Fruit fly (Drosophila melanogaster) whole organism, wandering third instar larva: Measurements from ENCODE around the gene U4-U6-60K.

Source experiments
- CrebA ChIP-seq: fragments of 200-800 bp; sonication (Bioruptor generic); optimal IDR thresholded peaks from 2 replicates; lab custom pipeline; 2016; ENCODE audit warnings: missing biosample characterization, mild to moderate bottlenecking, missing genetic modification characterization, borderline replicate concordance
- Dfd ChIP-seq: fragments of >200 bp; optimal IDR thresholded peaks from 2 replicates; lab custom pipeline; 2017; ENCODE audit warnings: missing biosample characterization, missing genetic modification characterization
- Hr78 ChIP-seq: fragments of >200 bp; optimal IDR thresholded peaks from 2 replicates; lab custom pipeline; 2017; ENCODE audit warnings: missing biosample characterization, missing genetic modification characterization
- OdsH ChIP-seq: fragments of 200-800 bp; sonication (Bioruptor generic); optimal IDR thresholded peaks from 2 replicates; lab custom pipeline; 2016; ENCODE audit warnings: missing biosample characterization, mild to moderate bottlenecking, missing genetic modification characterization
- Sp1 ChIP-seq: fragments of 200-800 bp; sonication (Bioruptor generic); optimal IDR thresholded peaks from 3 replicates; lab custom pipeline; 2019; ENCODE audit warnings: missing biosample characterization, mild to moderate bottlenecking, missing genetic modification characterization, moderate library complexity
- h ChIP-seq: fragments of 200-800 bp; sonication (Bioruptor generic); optimal IDR thresholded peaks from 3 replicates; lab custom pipeline; 2016; ENCODE audit warnings: missing biosample characterization, mild to moderate bottlenecking, missing genetic modification characterization
- lola ChIP-seq: fragments of >200 bp; optimal IDR thresholded peaks from 2 replicates; lab custom pipeline; 2017; ENCODE audit warnings: missing biosample characterization, missing genetic modification characterization
- pan ChIP-seq: fragments of >200 bp; optimal IDR thresholded peaks from 2 replicates; lab custom pipeline; 2017
- sv ChIP-seq: fragments of 200-800 bp; sonication (Bioruptor generic); optimal IDR thresholded peaks from 3 replicates; lab custom pipeline; 2016; ENCODE audit warnings: missing biosample characterization, missing genetic modification characterization

- TF ChIP-seq h (GFP tag; lab: Kevin White, UChicago) (no peak), pan (no peak), sv (GFP tag; lab: Kevin White, UChicago) (no peak), Sp1 (GFP tag; lab: Kevin White, UChicago) (no peak), OdsH (GFP tag; lab: Kevin White, UChicago) (no peak), lola (GFP tag; lab: Kevin White, UChicago) (no peak), Dfd (GFP tag; lab: Kevin White, UChicago) (no peak), Hr78 (GFP tag; lab: Kevin White, UChicago) (no peak), CrebA (no peak)
Measured at dm6 chr3L:17498952-17499710, 14.6 kb downstream of the U4-U6-60K start.
